Worm (Caenorhabditis elegans): ENCODE data around the gene srsx-19.

DNA sequence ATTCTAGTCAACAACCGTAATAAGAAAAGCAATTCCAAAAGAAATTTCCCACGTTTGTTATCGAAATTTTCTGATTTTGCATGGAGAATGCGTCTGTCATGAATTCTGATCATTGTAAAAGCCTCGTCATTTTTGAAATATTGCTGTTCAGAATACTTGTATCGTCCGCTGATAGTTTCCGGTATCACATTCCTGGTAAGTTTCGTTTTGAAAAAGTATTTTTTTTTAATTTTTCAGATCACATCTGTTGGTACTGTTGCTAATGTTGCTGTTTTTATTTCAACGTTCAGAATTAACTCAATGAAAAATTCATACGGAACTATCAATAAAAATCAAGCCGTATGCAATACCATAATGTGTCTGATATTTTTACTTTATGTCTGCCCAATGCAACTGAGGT, 46.5 kb upstream of the srsx-19 start, which contains the start of gene srx-17:
- TF ChIP-seq ama-1 (optimal IDR thresholded peaks at IDR 0.05) (no peak), aly-2 (tag; optimal IDR thresholded peaks at IDR 0.05) (no peak)

All from whole organism, L3 larva.